Fruit fly (Drosophila melanogaster) whole organism: ENCODE measurements around the gene CG5447.

Source experiments
- CG8478 ChIP-seq: fragments of >200 bp; optimal IDR thresholded peaks from 2 replicates; lab custom pipeline; 2018; ENCODE audit warnings: inconsistent platforms
- Dll ChIP-seq: fragments of >200 bp; optimal IDR thresholded peaks from 2 replicates; lab custom pipeline; 2017
- EcR ChIP-seq, 2 experiments: fragments of >200 bp; optimal IDR thresholded peaks; 2 replicates each; lab custom pipeline; 2017; ENCODE audit warnings: missing biosample characterization in 2 of 2, missing genetic modification characterization in 2 of 2, missing genetic modification reagents in 2 of 2
- pan ChIP-seq: fragments of >200 bp; optimal IDR thresholded peaks from 2 replicates; lab custom pipeline; 2017
- psq ChIP-seq: fragments of >200 bp; optimal IDR thresholded peaks from 2 replicates; lab custom pipeline; 2017
- usp ChIP-seq: fragments of >200 bp; optimal IDR thresholded peaks from 2 replicates; lab custom pipeline; 2017; ENCODE audit warnings: missing biosample characterization, missing genetic modification characterization, mixed read lengths

Gene CG5447

dm6 chr3R:26452345-26452744 lies at the start of gene CG5447:
CG5447 (plus strand) TSS chr3R:26452534.
- TF ChIP-seq usp (no peak), pan (lab: Kevin White, UChicago) (no peak), CG8478 (lab: Kevin White, UChicago) (no peak), Dll (lab: Kevin White, UChicago) (no peak), EcR (GFP tag; optimal IDR thresholded peaks at IDR 0.05; lab: Kevin White, UChicago) (no peak), psq (lab: Kevin White, UChicago) (no peak)

DNA sequence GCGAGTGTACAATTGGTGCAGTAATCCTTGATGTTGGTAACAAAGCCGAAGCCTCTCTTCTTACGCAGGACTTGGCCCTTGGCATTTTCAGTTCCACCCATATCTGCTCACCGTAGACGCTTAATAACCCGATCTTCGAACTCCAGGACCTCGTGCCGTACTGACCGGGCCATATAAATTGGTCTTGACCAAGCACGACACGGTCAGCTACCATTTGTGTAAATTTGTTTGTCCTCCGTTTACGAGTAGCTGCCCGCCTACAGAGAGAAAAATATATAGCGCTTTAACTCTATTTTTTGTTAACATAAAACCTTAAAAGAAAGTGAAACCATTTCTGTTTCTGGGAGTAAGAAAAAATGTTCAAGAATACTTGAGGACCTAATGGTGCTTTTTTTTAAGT lies 48.8 kb upstream of the CG5447 start, which contains the start of gene ppk15:
TSS of gene ppk15 (minus strand) at position 101 of the 400 bp plus-strand sequence.
- TF ChIP-seq pan (lab: Kevin White, UChicago) (no peak), Dll (lab: Kevin White, UChicago) (no peak)

- TF ChIP-seq CG8478 (lab: Kevin White, UChicago) = no peak
- TF ChIP-seq psq (lab: Kevin White, UChicago) = no peak
- no peak for TF ChIP-seq Dll (lab: Kevin White, UChicago)
- no peak for TF ChIP-seq EcR (GFP tag; optimal IDR thresholded peaks at IDR 0.05; lab: Kevin White, UChicago)
- no peak for TF ChIP-seq usp
- TF ChIP-seq pan (lab: Kevin White, UChicago) = no peak
These were observed 42.6 kb upstream of the CG5447 start for dm6 chr3R:26409780-26410179.

dm6 chr3R:26413788-26414187 lies 38.5 kb upstream of the CG5447 start, which contains the start of gene Ald2:
Ald2 (plus strand) TSS chr3R:26414088.
- no peak for TF ChIP-seq CG8478 (lab: Kevin White, UChicago)
- no peak for TF ChIP-seq psq (lab: Kevin White, UChicago)
- no peak for TF ChIP-seq pan (lab: Kevin White, UChicago)
- no peak for TF ChIP-seq EcR (GFP tag; optimal IDR thresholded peaks at IDR 0.05; lab: Kevin White, UChicago)
- no peak for TF ChIP-seq Dll (lab: Kevin White, UChicago)
- no peak for TF ChIP-seq usp

DNA sequence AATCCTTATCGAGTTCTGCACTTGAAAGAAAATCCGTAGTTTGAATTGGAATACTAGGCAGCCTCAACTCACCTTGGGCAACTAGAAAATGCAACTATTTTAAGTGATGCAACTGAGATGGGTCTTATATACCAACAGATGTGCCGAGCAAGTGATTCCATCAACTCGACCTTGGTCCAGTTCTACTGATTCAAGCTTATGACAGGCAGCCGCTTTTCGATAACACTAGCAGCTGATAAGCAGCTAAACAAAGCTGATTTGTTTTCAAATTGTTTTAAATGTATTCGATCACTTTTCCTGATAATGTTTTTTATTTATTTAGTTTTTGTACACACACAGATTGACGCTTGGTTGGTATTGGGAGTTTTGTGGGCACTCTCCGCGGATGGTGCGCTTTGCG lies 27.3 kb upstream of the CG5447 start, which contains the start of gene CG6503:
TSS of gene CG6503 (minus strand) at position 101 of the 400 bp plus-strand sequence.
- TF ChIP-seq pan (lab: Kevin White, UChicago) (no peak), Dll (lab: Kevin White, UChicago) (no peak), EcR (GFP tag; optimal IDR thresholded peaks at IDR 0.05; lab: Kevin White, UChicago) (no peak), psq (lab: Kevin White, UChicago) (no peak), CG8478 (lab: Kevin White, UChicago) (no peak), usp (no peak)

dm6 chr3R:26425681-26426080 lies 26.7 kb upstream of the CG5447 start, which contains the start of gene CG34291:
CG34291 (minus strand) TSS chr3R:26425781.
- no peak for TF ChIP-seq psq (lab: Kevin White, UChicago)
- TF ChIP-seq pan (lab: Kevin White, UChicago) = no peak

- TF ChIP-seq usp (no peak), Dll (lab: Kevin White, UChicago) (no peak), EcR (GFP tag; optimal IDR thresholded peaks at IDR 0.05; lab: Kevin White, UChicago) (no peak), pan (lab: Kevin White, UChicago) (no peak), psq (lab: Kevin White, UChicago) (no peak), CG8478 (lab: Kevin White, UChicago) (no peak)
These were observed 24.1 kb upstream of the CG5447 start for dm6 chr3R:26428220-26428619.

DNA sequence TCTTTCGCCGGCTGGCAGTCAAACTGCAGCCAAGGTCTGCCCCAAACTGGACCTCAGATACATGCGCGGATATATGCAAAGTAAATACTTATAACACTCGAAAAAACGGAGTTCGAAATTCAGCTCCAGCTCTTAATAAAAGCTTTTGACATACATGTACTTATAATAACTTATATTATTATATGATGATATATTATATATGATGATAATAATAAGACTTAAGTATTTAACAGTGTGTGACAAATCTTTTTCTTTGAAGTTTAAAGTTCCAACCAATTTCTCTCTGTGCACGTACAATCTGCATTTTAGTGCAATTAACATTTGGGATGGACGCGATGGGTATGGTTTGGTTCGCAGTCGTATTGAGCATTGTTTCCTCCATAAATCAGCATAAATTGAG lies 22.7 kb upstream of the CG5447 start:
- no peak for TF ChIP-seq pan (lab: Kevin White, UChicago)

- TF ChIP-seq psq (lab: Kevin White, UChicago) (no peak), pan (lab: Kevin White, UChicago) (no peak), Dll (lab: Kevin White, UChicago) (no peak), CG8478 (lab: Kevin White, UChicago) (no peak), EcR (GFP tag; optimal IDR thresholded peaks at IDR 0.05; lab: Kevin White, UChicago) (no peak), usp (no peak)
These were observed 19.8 kb upstream of the CG5447 start for dm6 chr3R:26432526-26432925.

DNA sequence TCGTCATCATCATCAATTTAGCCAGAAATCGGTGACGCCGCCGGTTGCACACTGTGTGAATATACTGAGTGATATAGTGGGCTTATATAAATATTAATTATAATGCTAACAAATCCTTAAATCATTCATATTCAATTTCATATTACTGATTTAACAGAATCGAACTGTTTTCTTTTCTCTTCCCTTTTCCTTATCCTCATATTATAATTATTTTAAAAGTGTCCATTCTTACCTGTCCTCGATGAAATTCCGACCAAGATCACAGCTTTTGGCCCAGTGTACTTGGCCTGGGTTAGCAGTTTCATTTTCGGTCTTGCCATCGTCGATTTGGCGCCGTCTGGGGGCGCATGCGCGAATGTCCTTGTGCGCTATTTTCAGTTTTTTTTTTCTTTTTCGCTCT lies 19.4 kb upstream of the CG5447 start:
- TF ChIP-seq EcR (GFP tag; optimal IDR thresholded peaks at IDR 0.05; lab: Kevin White, UChicago) (no peak), Dll (lab: Kevin White, UChicago) (no peak), usp (no peak), psq (lab: Kevin White, UChicago) (no peak), pan (lab: Kevin White, UChicago) (no peak), CG8478 (lab: Kevin White, UChicago) (no peak)

DNA sequence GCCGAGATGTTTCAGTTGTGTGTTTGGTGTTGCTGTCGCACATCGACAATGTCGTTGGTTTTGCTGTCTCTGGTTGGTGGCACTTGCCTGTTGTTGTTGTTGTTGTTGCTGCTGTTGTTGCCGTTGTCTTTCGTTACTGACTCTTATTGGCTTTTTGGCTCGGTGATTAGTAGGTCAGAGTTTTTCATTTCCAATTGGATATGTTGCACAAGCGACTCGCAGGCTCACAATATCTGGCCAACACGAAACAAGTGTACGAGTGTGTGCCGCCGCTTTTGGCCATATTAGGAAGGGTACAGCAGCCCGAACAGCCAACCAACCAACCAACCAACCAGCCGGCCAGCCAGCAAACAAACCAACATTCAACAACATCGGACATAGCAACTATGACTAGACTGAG lies 18.6 kb upstream of the CG5447 start:
- TF ChIP-seq psq (lab: Kevin White, UChicago) (no peak), usp (no peak), EcR (GFP tag; optimal IDR thresholded peaks at IDR 0.05; lab: Kevin White, UChicago) (no peak)

DNA sequence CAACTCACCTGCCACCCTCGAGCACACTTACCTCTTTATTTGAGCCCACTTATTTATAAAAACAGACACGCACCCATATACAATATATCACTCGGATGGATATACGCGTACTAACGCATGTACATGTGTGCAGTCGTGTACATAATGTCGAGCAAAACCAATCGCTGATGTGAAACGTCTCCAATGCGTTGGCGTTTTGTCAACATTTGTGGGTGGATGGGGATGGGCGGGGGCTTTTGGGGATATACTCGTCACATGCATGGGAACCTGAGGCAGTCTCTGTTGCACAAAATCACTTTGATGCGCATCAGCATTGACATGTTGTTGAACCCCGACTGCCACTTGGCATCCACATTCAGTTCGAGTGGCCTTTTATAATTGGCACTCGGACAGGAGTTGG lies 16.3 kb upstream of the CG5447 start:
- no peak for TF ChIP-seq pan (lab: Kevin White, UChicago)
- TF ChIP-seq EcR (GFP tag; optimal IDR thresholded peaks at IDR 0.05; lab: Kevin White, UChicago) = no peak
- no peak for TF ChIP-seq CG8478 (lab: Kevin White, UChicago)
- TF ChIP-seq Dll (lab: Kevin White, UChicago) = no peak
- TF ChIP-seq usp = no peak
- TF ChIP-seq psq (lab: Kevin White, UChicago) = no peak

DNA sequence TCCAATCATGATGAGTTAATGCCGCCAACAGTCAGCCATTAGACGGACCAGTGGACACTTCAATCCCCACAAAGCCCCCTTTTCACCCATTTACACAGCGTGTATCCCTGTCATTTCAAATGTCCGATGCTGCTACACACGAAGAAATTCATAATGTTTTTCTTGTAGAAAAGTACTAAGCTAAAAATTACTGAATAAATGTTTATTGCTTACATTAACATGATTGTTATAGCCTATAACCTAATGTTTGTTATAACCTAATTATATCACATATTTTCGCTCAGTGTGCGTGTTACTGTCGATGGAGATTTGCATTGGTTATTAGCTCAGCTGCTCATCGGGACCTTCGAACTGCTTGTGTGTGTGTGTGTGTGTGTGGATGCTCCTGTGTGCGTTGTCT lies 15.8 kb upstream of the CG5447 start:
- no peak for TF ChIP-seq usp
- no peak for TF ChIP-seq pan (lab: Kevin White, UChicago)
- no peak for TF ChIP-seq psq (lab: Kevin White, UChicago)
- TF ChIP-seq EcR (GFP tag; optimal IDR thresholded peaks at IDR 0.05; lab: Kevin White, UChicago) = no peak
- no peak for TF ChIP-seq CG8478 (lab: Kevin White, UChicago)
- no peak for TF ChIP-seq Dll (lab: Kevin White, UChicago)
